Fruit fly (Drosophila melanogaster) whole organism, embryonic: ENCODE results near the gene cbt.

Experiments used
- CG11560 ChIP-seq: fragments of 200-800 bp; sonication (Bioruptor generic); IDR thresholded peaks from 3 replicates; pipeline ENCODE4 v1.3.6; 2022; ENCODE audit warnings: missing biosample characterization, missing genetic modification characterization
- CG12104 ChIP-seq: fragments of 200-800 bp; sonication (Bioruptor generic); optimal IDR thresholded peaks from 3 replicates; lab custom pipeline; 2016; ENCODE audit warnings: missing biosample characterization, missing genetic modification characterization
- CG12155 ChIP-seq: fragments of 200-800 bp; sonication (Bioruptor generic); optimal IDR thresholded peaks from 3 replicates; lab custom pipeline; 2016; ENCODE audit warnings: missing biosample characterization, missing genetic modification characterization
- CG12219 ChIP-seq: fragments of 200-800 bp; sonication (Bioruptor generic); optimal IDR thresholded peaks from 3 replicates; lab custom pipeline; 2018; ENCODE audit warnings: missing biosample characterization, mild to moderate bottlenecking, missing genetic modification characterization
- CG12391 ChIP-seq: fragments of 200-800 bp; sonication (Bioruptor generic); optimal IDR thresholded peaks from 3 replicates; lab custom pipeline; 2018; ENCODE audit warnings: missing biosample characterization, mild to moderate bottlenecking, missing genetic modification characterization, moderate library complexity
- CG12769 ChIP-seq: fragments of 200-800 bp; sonication (Bioruptor generic); optimal IDR thresholded peaks from 2 replicates; lab custom pipeline; 2019; ENCODE audit warnings: missing biosample characterization, mild to moderate bottlenecking, missing genetic modification characterization, moderate library complexity
- CG12942 ChIP-seq: fragments of 200-800 bp; sonication (Bioruptor generic); optimal IDR thresholded peaks from 3 replicates; lab custom pipeline; 2016; ENCODE audit warnings: missing biosample characterization, missing genetic modification characterization
- CG14014 ChIP-seq: fragments of 200-800 bp; sonication (Bioruptor generic); IDR thresholded peaks from 2 replicates; pipeline ENCODE4 v1.3.6; 2022; ENCODE audit warnings: missing biosample characterization, missing genetic modification characterization
- CG1603 ChIP-seq: fragments of 200-800 bp; sonication (Bioruptor generic); optimal IDR thresholded peaks from 2 replicates; lab custom pipeline; 2019; ENCODE audit warnings: missing biosample characterization, mild to moderate bottlenecking, missing genetic modification characterization, moderate library complexity
- CG2116 ChIP-seq: fragments of 200-800 bp; sonication (Bioruptor generic); optimal IDR thresholded peaks from 3 replicates; lab custom pipeline; 2018; ENCODE audit warnings: missing biosample characterization, mild to moderate bottlenecking, missing genetic modification characterization
- CG34224 ChIP-seq: fragments of 200-800 bp; sonication (Bioruptor generic); IDR thresholded peaks from 3 replicates; pipeline ENCODE4 v1.3.6; 2022; ENCODE audit warnings: missing biosample characterization, missing genetic modification characterization; ENCODE audit not compliant: partially characterized antibody
- CG4282 ChIP-seq: fragments of 200-800 bp; sonication (Bioruptor generic); optimal IDR thresholded peaks from 2 replicates; lab custom pipeline; 2016; ENCODE audit warnings: missing biosample characterization, missing genetic modification characterization
- CG4707 ChIP-seq: fragments of 200-800 bp; sonication (Bioruptor generic); optimal IDR thresholded peaks from 2 replicates; lab custom pipeline; 2018; ENCODE audit warnings: missing biosample characterization, mild to moderate bottlenecking, missing genetic modification characterization, moderate library complexity
- CG6765 ChIP-seq: fragments of 200-800 bp; sonication (Bioruptor generic); optimal IDR thresholded peaks from 3 replicates; lab custom pipeline; 2017; ENCODE audit warnings: missing biosample characterization, mild to moderate bottlenecking, missing genetic modification characterization
- CG7357 ChIP-seq: fragments of 200-800 bp; sonication (Bioruptor generic); IDR thresholded peaks from 3 replicates; pipeline ENCODE4 v1.3.6; 2022; ENCODE audit warnings: missing biosample characterization, missing genetic modification characterization
- CG7786 ChIP-seq: fragments of 200-800 bp; sonication (Bioruptor generic); optimal IDR thresholded peaks from 2 replicates; lab custom pipeline; 2016; ENCODE audit warnings: missing biosample characterization, missing genetic modification characterization
- CG7963 ChIP-seq: fragments of 200-800 bp; sonication (Bioruptor generic); IDR thresholded peaks from 3 replicates; pipeline ENCODE4 v1.3.6; 2022; ENCODE audit warnings: missing biosample characterization, missing genetic modification characterization; ENCODE audit not compliant: partially characterized antibody
- CG7987 ChIP-seq: fragments of 200-800 bp; sonication (Bioruptor generic); optimal IDR thresholded peaks from 2 replicates; lab custom pipeline; 2018; ENCODE audit warnings: missing biosample characterization, mild to moderate bottlenecking, missing genetic modification characterization, moderate library complexity
- CG9797 ChIP-seq: fragments of 200-800 bp; sonication (Bioruptor generic); optimal IDR thresholded peaks from 3 replicates; lab custom pipeline; 2018; ENCODE audit warnings: missing biosample characterization, mild to moderate bottlenecking, missing genetic modification characterization
- Chrac-16 ChIP-seq: fragments of 200-800 bp; sonication (Bioruptor generic); optimal IDR thresholded peaks from 3 replicates; lab custom pipeline; 2016; ENCODE audit warnings: missing biosample characterization, missing genetic modification characterization
- Deaf1 ChIP-seq: fragments of 200-800 bp; optimal IDR thresholded peaks from 3 replicates; lab custom pipeline; 2019; ENCODE audit warnings: missing biosample characterization, mild to moderate bottlenecking, missing genetic modification characterization, moderate library complexity
- Dll ChIP-seq: fragments of 200-800 bp; sonication (Bioruptor generic); IDR thresholded peaks from 4 replicates; pipeline ENCODE4 v1.3.6; 2022; ENCODE audit warnings: missing biosample characterization, missing genetic modification characterization; ENCODE audit not compliant: partially characterized antibody
- Eip74EF ChIP-seq, 2 experiments: fragments of 200-800 bp in 1 of 2; fragments of >200 bp in 1 of 2; sonication (Bioruptor generic) in 1 of 2; optimal IDR thresholded peaks; 2 replicates each; lab custom pipeline; 2017 to 2019; ENCODE audit warnings: missing biosample characterization in 2 of 2, missing genetic modification characterization in 2 of 2, mild to moderate bottlenecking in 1 of 2, moderate library complexity in 1 of 2
- Gug ChIP-seq: fragments of 200-800 bp; sonication (Bioruptor generic); IDR thresholded peaks from 4 replicates; pipeline ENCODE4 v1.3.6; 2022; ENCODE audit warnings: missing biosample characterization, missing genetic modification characterization
- Hr51 ChIP-seq, 2 experiments: fragments of 200-800 bp; sonication (Bioruptor generic); optimal IDR thresholded peaks; 2 replicates in 1 of 2; 3 replicates in 1 of 2; lab custom pipeline; 2016 to 2018; ENCODE audit warnings: missing biosample characterization in 2 of 2, missing genetic modification characterization in 2 of 2, mild to moderate bottlenecking in 1 of 2, moderate library complexity in 1 of 2
- Nf-YB ChIP-seq: fragments of 200-800 bp; sonication (Bioruptor generic); optimal IDR thresholded peaks from 3 replicates; lab custom pipeline; 2019; ENCODE audit warnings: missing biosample characterization, mild to moderate bottlenecking, missing genetic modification characterization, moderate library complexity
- Nf-YC ChIP-seq: fragments of 200-800 bp; optimal IDR thresholded peaks from 3 replicates; lab custom pipeline; 2019; ENCODE audit warnings: missing biosample characterization, mild to moderate bottlenecking, missing genetic modification characterization, moderate library complexity
- Oli ChIP-seq: fragments of 200-800 bp; sonication (Bioruptor generic); optimal IDR thresholded peaks from 2 replicates; lab custom pipeline; 2018; ENCODE audit warnings: missing biosample characterization, mild to moderate bottlenecking, missing genetic modification characterization, moderate library complexity
- abd-A ChIP-seq: fragments of 200-800 bp; sonication (Bioruptor generic); optimal IDR thresholded peaks from 3 replicates; lab custom pipeline; 2019; ENCODE audit warnings: missing biosample characterization, mild to moderate bottlenecking, missing genetic modification characterization, moderate library complexity
- ase ChIP-seq: fragments of 200-800 bp; sonication (Bioruptor generic); IDR thresholded peaks from 3 replicates; pipeline ENCODE4 v1.3.6; 2022; ENCODE audit warnings: missing biosample characterization, missing genetic modification characterization
- ato ChIP-seq: fragments of 200-800 bp; sonication (Bioruptor generic); IDR thresholded peaks from 2 replicates; pipeline ENCODE4 v1.3.6; 2022; ENCODE audit warnings: missing biosample characterization, missing genetic modification characterization; ENCODE audit not compliant: partially characterized antibody
- chif ChIP-seq, 2 experiments: fragments of 200-800 bp; sonication (Bioruptor generic); optimal IDR thresholded peaks; 3 replicates each; lab custom pipeline; 2016; ENCODE audit warnings: missing biosample characterization in 2 of 2, missing genetic modification characterization in 2 of 2
- crp ChIP-seq, 2 experiments: fragments of 200-800 bp; sonication (Bioruptor generic); optimal IDR thresholded peaks; 2 replicates in 1 of 2; 3 replicates in 1 of 2; lab custom pipeline; 2017; ENCODE audit warnings: missing biosample characterization in 2 of 2, missing genetic modification characterization in 2 of 2, mild to moderate bottlenecking in 1 of 2, moderate library complexity in 1 of 2
- emc ChIP-seq: fragments of 200-800 bp; sonication (Bioruptor generic); optimal IDR thresholded peaks from 2 replicates; lab custom pipeline; 2016; ENCODE audit warnings: missing biosample characterization, missing genetic modification characterization
- fd64A ChIP-seq: fragments of 200-800 bp; sonication (Bioruptor generic); optimal IDR thresholded peaks from 3 replicates; lab custom pipeline; 2018; ENCODE audit warnings: missing biosample characterization, mild to moderate bottlenecking, missing genetic modification characterization
- fru ChIP-seq: fragments of >200 bp; optimal IDR thresholded peaks from 2 replicates; lab custom pipeline; 2017
- gcm2 ChIP-seq: fragments of 200-800 bp; sonication (Bioruptor generic); optimal IDR thresholded peaks from 2 replicates; lab custom pipeline; 2016; ENCODE audit warnings: missing biosample characterization, missing genetic modification characterization
- ken ChIP-seq: fragments of 200-800 bp; sonication (Bioruptor generic); IDR thresholded peaks from 3 replicates; pipeline ENCODE4 v1.3.6; 2022; ENCODE audit warnings: missing biosample characterization, missing genetic modification characterization
- lov ChIP-seq, 2 experiments: fragments of 200-800 bp in 1 of 2; fragments of >200 bp in 1 of 2; sonication (Bioruptor generic) in 1 of 2; IDR thresholded peaks in 1 of 2; optimal IDR thresholded peaks in 1 of 2; 2 replicates in 1 of 2; 3 replicates in 1 of 2; pipeline versions ENCODE4 v1.3.6 to Lab custom; 2017 to 2022; ENCODE audit warnings: missing biosample characterization in 1 of 2, missing genetic modification characterization in 1 of 2
- maf-S ChIP-seq: fragments of 200-800 bp; sonication (Bioruptor generic); optimal IDR thresholded peaks from 2 replicates; lab custom pipeline; 2016; ENCODE audit warnings: missing biosample characterization, missing genetic modification characterization
- org-1 ChIP-seq: fragments of 200-800 bp; sonication (Bioruptor generic); optimal IDR thresholded peaks from 2 replicates; lab custom pipeline; 2017; ENCODE audit warnings: missing biosample characterization, missing genetic modification characterization
- pb ChIP-seq: fragments of 200-800 bp; sonication (Bioruptor generic); optimal IDR thresholded peaks from 3 replicates; lab custom pipeline; 2016; ENCODE audit warnings: missing biosample characterization, missing genetic modification characterization
- pho ChIP-seq: fragments of 200-800 bp; sonication (Bioruptor generic); optimal IDR thresholded peaks from 2 replicates; lab custom pipeline; 2016; ENCODE audit warnings: missing biosample characterization, missing genetic modification characterization
- pzg ChIP-seq: fragments of 200-800 bp; sonication (Bioruptor generic); optimal IDR thresholded peaks from 3 replicates; lab custom pipeline; 2018; ENCODE audit warnings: missing biosample characterization, mild to moderate bottlenecking, missing genetic modification characterization, moderate library complexity
- shn ChIP-seq: fragments of 200-800 bp; sonication (Bioruptor generic); optimal IDR thresholded peaks from 3 replicates; lab custom pipeline; 2016; ENCODE audit warnings: missing biosample characterization, missing genetic modification characterization
- tgo ChIP-seq: fragments of 200-800 bp; sonication (Bioruptor generic); IDR thresholded peaks from 3 replicates; pipeline ENCODE4 v1.3.6; 2022; ENCODE audit warnings: missing biosample characterization, missing genetic modification characterization
- usp ChIP-seq: fragments of >200 bp; optimal IDR thresholded peaks from 2 replicates; lab custom pipeline; 2017; ENCODE audit warnings: missing biosample characterization, missing genetic modification characterization
- vfl ChIP-seq: fragments of 200-800 bp; sonication (Bioruptor generic); optimal IDR thresholded peaks from 2 replicates; lab custom pipeline; 2016; ENCODE audit warnings: missing biosample characterization, missing genetic modification characterization

cbt gene

dm6 chr2L:470336-470934 is 9.1 kb downstream of the cbt start (continued):
- TF ChIP-seq CG2116 (GFP tag; lab: Kevin White, UChicago) (peak; percentile 40), CG12219 (GFP tag; lab: Kevin White, UChicago) (peak; percentile 58), Deaf1 (no peak), lov (optimal IDR thresholded peaks at IDR 0.05; lab: Kevin White, UChicago) (no peak), lov (GFP tag; IDR thresholded peaks at IDR 0.05; lab: Robert Waterston, UW) (no peak), Hr51 (GFP tag; optimal IDR thresholded peaks at IDR 0.05; lab: Kevin White, UChicago) (peak; percentile 67 to 87), usp (GFP tag; lab: Kevin White, UChicago) (no peak), CG34224 (GFP tag; lab: Robert Waterston, UW) (0 out of 3 replicates have a peak, but pooled peaks have one; percentile 35), tgo (GFP tag; lab: Robert Waterston, UW) (peak; percentile 81), fd64A (GFP tag; lab: Kevin White, UChicago) (no peak), CG9797 (no peak), maf-S (GFP tag; lab: Kevin White, UChicago) (peak; percentile 75), CG14014 (GFP tag; lab: Robert Waterston, UW) (peak; percentile 63; the same call in 1 of the 2 replicates), gcm2 (GFP tag; lab: Kevin White, UChicago) (peak; percentile 80), CG7963 (GFP tag; lab: Robert Waterston, UW) (no peak), vfl (peak; percentile 77), pb (peak; percentile 77), ken (peak; percentile 64; the same call in 2 of the 3 replicates), org-1 (GFP tag; lab: Kevin White, UChicago) (peak; percentile 53), fru (lab: Kevin White, UChicago) (no peak), Nf-YB (GFP tag; lab: Kevin White, UChicago) (peak; percentile 21), chif (GFP tag; optimal IDR thresholded peaks at IDR 0.05; lab: Kevin White, UChicago) (peak; percentile 70 to 83), pho (peak; percentile 82), CG11560 (peak; percentile 50; the same call in 1 of the 3 replicates), crp (GFP tag; optimal IDR thresholded peaks at IDR 0.05; lab: Kevin White, UChicago) (peak in 1 of 2 experiments; percentile 1), shn (peak; percentile 88), Chrac-16 (GFP tag; lab: Kevin White, UChicago) (peak; percentile 71), CG4707 (GFP tag; lab: Kevin White, UChicago) (peak; percentile 22), CG7786 (GFP tag; lab: Kevin White, UChicago) (peak; percentile 91), CG12104 (peak; percentile 58), ase (GFP tag; lab: Robert Waterston, UW) (peak; percentile 78), CG12769 (tag; lab: Kevin White, UChicago) (no peak), Nf-YC (tag; lab: Kevin White, UChicago) (peak; percentile 49), CG12942 (GFP tag; lab: Kevin White, UChicago) (peak; percentile 60), CG12391 (peak; percentile 63), abd-A (peak; percentile 72), pzg (GFP tag; lab: Kevin White, UChicago) (no peak), CG12155 (peak; percentile 73), CG7357 (peak; percentile 74), CG7987 (GFP tag; lab: Kevin White, UChicago) (peak; percentile 35), CG6765 (GFP tag; lab: Kevin White, UChicago) (peak; percentile 44), Oli (tag; lab: Kevin White, UChicago) (peak; percentile 87), CG4282 (GFP tag; lab: Kevin White, UChicago) (peak; percentile 80), CG1603 (tag; lab: Kevin White, UChicago) (peak; percentile 35), emc (peak; percentile 39), Gug (GFP tag; lab: Robert Waterston, UW) (peak; percentile 76), Dll (no peak), Eip74EF (GFP tag; optimal IDR thresholded peaks at IDR 0.05; lab: Kevin White, UChicago) (peak in 1 of 2 experiments; percentile 43), ato (GFP tag; lab: Robert Waterston, UW) (no peak)
